Fruit fly (Drosophila melanogaster) whole organism, embryonic: Measurements from ENCODE around the gene kibra.
A peak's percentile ranks its signal among the peaks of the same experiment; 100 is the strongest.

Source experiments
- Adf1 ChIP-seq: fragments of 200-800 bp; sonication (Bioruptor generic); IDR thresholded peaks from 2 replicates; pipeline ENCODE4 v1.3.6; 2022; ENCODE audit warnings: missing biosample characterization, missing genetic modification characterization
- CG3407 ChIP-seq: fragments of 200-800 bp; sonication (Bioruptor generic); optimal IDR thresholded peaks from 2 replicates; lab custom pipeline; 2018; ENCODE audit warnings: missing biosample characterization, mild to moderate bottlenecking, missing genetic modification characterization
- CG4820 ChIP-seq: fragments of 200-800 bp; sonication (Bioruptor generic); optimal IDR thresholded peaks from 3 replicates; lab custom pipeline; 2016; ENCODE audit warnings: missing biosample characterization, missing genetic modification characterization
- CkIIα-i1 ChIP-seq: fragments of 200-800 bp; sonication (Bioruptor generic); IDR thresholded peaks from 2 replicates; pipeline ENCODE4 v1.3.6; 2022; ENCODE audit warnings: missing biosample characterization, missing genetic modification characterization
- Dad ChIP-seq: fragments of 200-800 bp; sonication (Bioruptor generic); optimal IDR thresholded peaks from 3 replicates; lab custom pipeline; 2016; ENCODE audit warnings: missing biosample characterization, missing genetic modification characterization
- Hr51 ChIP-seq, 2 experiments: fragments of 200-800 bp; sonication (Bioruptor generic); optimal IDR thresholded peaks; 2 replicates in 1 of 2; 3 replicates in 1 of 2; lab custom pipeline; 2016 to 2018; ENCODE audit warnings: missing biosample characterization in 2 of 2, missing genetic modification characterization in 2 of 2, mild to moderate bottlenecking in 1 of 2, moderate library complexity in 1 of 2
- chn ChIP-seq: fragments of 200-800 bp; sonication (Bioruptor generic); optimal IDR thresholded peaks from 2 replicates; lab custom pipeline; 2016; ENCODE audit warnings: missing biosample characterization, missing genetic modification characterization

DNA sequence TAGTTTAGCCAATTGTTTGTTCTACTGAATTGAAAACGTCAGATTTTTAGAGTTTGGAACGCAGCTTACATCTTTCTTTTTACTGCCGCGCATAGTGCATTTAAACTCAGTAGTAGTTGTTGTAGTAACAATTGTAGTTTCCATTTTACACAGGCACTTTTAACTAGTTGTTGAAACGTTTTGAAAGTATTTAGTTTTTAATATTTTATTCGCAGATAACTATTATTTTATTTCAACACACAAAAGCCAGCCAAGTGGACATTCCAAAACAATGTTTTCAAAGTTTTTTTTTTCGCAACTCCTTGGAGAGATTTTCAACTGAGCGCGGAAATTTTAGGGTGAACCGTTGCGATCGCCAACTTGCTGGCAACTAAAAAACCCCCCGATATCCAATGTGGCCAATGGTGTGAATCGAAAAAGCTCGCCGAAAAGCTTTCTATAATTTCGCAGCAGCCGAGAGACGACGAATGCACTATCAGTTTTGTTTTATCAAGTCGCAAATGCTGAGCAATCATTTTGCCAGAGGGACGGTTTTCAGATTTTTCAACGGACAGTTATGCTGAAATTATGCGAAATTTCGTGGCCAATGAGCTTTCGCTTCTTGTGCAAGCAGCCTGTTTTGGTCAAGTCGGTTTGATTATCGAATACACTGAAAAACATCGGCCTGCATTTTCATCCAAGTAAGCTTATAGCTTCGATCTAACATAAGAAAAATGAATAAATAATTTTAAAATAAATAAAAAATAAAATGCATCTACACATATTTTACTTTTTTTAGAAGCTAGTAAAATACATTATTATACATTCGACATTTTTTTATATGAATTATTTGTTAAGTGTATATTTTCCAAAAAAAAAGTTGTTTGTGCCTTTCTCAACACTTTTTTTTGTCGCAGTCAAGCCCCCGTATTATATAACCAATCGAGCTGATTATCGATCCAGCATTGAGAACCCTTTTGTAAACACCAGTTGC, 4.9 kb upstream of the kibra start:
- TF ChIP-seq CkIIα-i1 (GFP tag; lab: Robert Waterston, UW) (no peak), Dad (no peak), chn (GFP tag; lab: Kevin White, UChicago) (no peak), CG4820 (peak; percentile 29), Hr51 (GFP tag; optimal IDR thresholded peaks at IDR 0.05; lab: Kevin White, UChicago) (peak in 1 of 2 experiments; percentile 92), Adf1 (no peak), CG3407 (no peak)
